Worm (Caenorhabditis elegans): ENCODE measurements around the gene acr-25.

acr-25 gene

DNA sequence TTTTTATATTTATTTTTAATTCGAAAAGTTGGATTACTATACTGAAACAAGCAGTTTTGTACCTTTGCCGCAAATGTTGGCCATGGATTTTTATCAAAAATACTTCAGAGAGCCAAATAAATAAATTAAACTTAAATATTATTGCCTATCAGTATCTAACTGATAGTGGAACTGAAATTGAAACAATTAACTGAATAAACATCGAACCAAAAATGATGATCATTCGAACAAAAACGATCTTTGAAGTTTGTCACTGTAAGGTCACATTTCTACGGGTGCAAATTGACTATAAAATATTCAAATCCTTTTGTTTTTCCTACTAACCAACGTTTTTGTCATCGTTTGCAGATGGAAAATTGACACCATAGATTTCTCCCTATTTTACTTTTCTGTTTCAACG, 21.1 kb upstream of the acr-25 start:
- TF ChIP-seq elt-2 (tag; optimal IDR thresholded peaks at IDR 0.05): peak; percentile 3
- no peak for TF ChIP-seq nhr-28 (tag; optimal IDR thresholded peaks at IDR 0.05)
- TF ChIP-seq efl-1 (optimal IDR thresholded peaks at IDR 0.05): no peak
- peak in 1 of 2 experiments; percentile 11 for TF ChIP-seq efl-1 (GFP tag; optimal IDR thresholded peaks at IDR 0.05 in 1 of 2)
- TF ChIP-seq unc-30 (tag; optimal IDR thresholded peaks at IDR 0.05): no peak
- TF ChIP-seq ceh-82 (tag; optimal IDR thresholded peaks at IDR 0.05): no peak
- TF ChIP-seq ztf-4 (tag; optimal IDR thresholded peaks at IDR 0.05): no peak

- TF ChIP-seq hlh-4 (tag; optimal IDR thresholded peaks at IDR 0.05) (no peak), sup-37 (GFP tag; optimal IDR thresholded peaks at IDR 0.05) (no peak), irx-1 (tag; optimal IDR thresholded peaks at IDR 0.05) (no peak), grh-1 (GFP tag; IDR thresholded peaks at IDR 0.05) (no peak), lin-39 (tag; optimal IDR thresholded peaks at IDR 0.05) (no peak), isw-1 (GFP tag; IDR thresholded peaks at IDR 0.05) (no peak), snu-23 (GFP tag; optimal IDR thresholded peaks at IDR 0.05) (no peak), ceh-88 (GFP tag; IDR thresholded peaks at IDR 0.05) (no peak), tlp-1 (tag; optimal IDR thresholded peaks at IDR 0.05) (no peak), lin-15B (tag; optimal IDR thresholded peaks at IDR 0.05) (no peak), mep-1 (tag; optimal IDR thresholded peaks at IDR 0.05) (no peak), blmp-1 (tag; optimal IDR thresholded peaks at IDR 0.05) (no peak), efl-1 (optimal IDR thresholded peaks at IDR 0.05) (no peak), efl-1 (GFP tag; optimal IDR thresholded peaks at IDR 0.05 in 1 of 2) (no peak), mab-9 (GFP tag; IDR thresholded peaks at IDR 0.05) (no peak), unc-130 (tag; optimal IDR thresholded peaks at IDR 0.05) (no peak), xbp-1 (tag; optimal IDR thresholded peaks at IDR 0.05) (no peak), C34B4.2 (tag; optimal IDR thresholded peaks at IDR 0.05) (no peak)
These were observed 6.6 kb upstream of the acr-25 start, which contains the start of gene lgc-10 for ce11 chrIV:6457472-6457871. Gene lgc-10 (minus strand): TSS chrIV:6457572.

DNA sequence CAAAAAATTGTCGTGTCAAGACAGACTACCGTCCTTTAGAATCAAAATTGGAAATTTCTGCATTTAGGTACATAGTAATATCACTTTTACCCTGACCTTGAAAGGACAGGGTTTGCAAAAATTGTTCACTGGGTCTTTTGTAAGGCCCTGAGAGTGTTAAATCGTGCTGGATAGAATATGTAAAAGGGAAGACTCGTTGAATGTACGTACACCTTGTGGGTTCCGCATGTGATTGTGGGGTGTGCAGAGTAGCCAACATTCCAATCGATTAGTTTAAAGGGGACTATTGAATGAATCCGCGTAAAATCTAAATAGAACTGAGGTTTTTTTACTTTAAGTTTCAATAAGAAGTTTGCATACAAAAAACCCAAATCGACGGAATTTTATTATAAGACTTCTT, 3.5 kb upstream of the acr-25 start:
- TF ChIP-seq isw-1 (GFP tag; IDR thresholded peaks at IDR 0.05) (no peak), elt-3 (tag; optimal IDR thresholded peaks at IDR 0.05) (no peak), egl-27 (tag; optimal IDR thresholded peaks at IDR 0.05) (no peak), sup-37 (GFP tag; optimal IDR thresholded peaks at IDR 0.05) (no peak), lin-15B (tag; optimal IDR thresholded peaks at IDR 0.05) (no peak), nhr-11 (tag; optimal IDR thresholded peaks at IDR 0.05) (no peak), jun-1 (tag; optimal IDR thresholded peaks at IDR 0.05) (no peak), elt-2 (tag; optimal IDR thresholded peaks at IDR 0.05) (no peak), fos-1 (tag; optimal IDR thresholded peaks at IDR 0.05) (no peak), mab-9 (GFP tag; IDR thresholded peaks at IDR 0.05) (no peak), Y116A8C.19 (tag; optimal IDR thresholded peaks at IDR 0.05; ENCODE audit: borderline replicate concordance) (no peak), snpc-4 (tag; optimal IDR thresholded peaks at IDR 0.05) (no peak), blmp-1 (tag; optimal IDR thresholded peaks at IDR 0.05) (no peak), rnt-1 (tag; optimal IDR thresholded peaks at IDR 0.05) (no peak), nhr-20 (tag; optimal IDR thresholded peaks at IDR 0.05) (no peak)

ce11 chrIV:6471216-6471615, 7.1 kb downstream of the acr-25 start, which contains the start of gene tmed-13:
Gene tmed-13 (minus strand): TSS chrIV:6471384.
- TF ChIP-seq ceh-82 (tag; optimal IDR thresholded peaks at IDR 0.05): no peak
- TF ChIP-seq sox-4 (tag; optimal IDR thresholded peaks at IDR 0.05): no peak
- TF ChIP-seq nhr-20 (tag; optimal IDR thresholded peaks at IDR 0.05): no peak
- no peak for TF ChIP-seq jun-1 (tag; optimal IDR thresholded peaks at IDR 0.05)
- no peak for TF ChIP-seq dsc-1 (tag; optimal IDR thresholded peaks at IDR 0.05)
- no peak for TF ChIP-seq unc-130 (tag; optimal IDR thresholded peaks at IDR 0.05)
- no peak for TF ChIP-seq nhr-85 (tag)
- TF ChIP-seq ceh-63 (GFP tag; optimal IDR thresholded peaks at IDR 0.05): no peak
- TF ChIP-seq unc-30 (tag; optimal IDR thresholded peaks at IDR 0.05): no peak
- TF ChIP-seq nhr-237 (tag; optimal IDR thresholded peaks at IDR 0.05): no peak
- no peak for TF ChIP-seq fkh-10 (GFP tag; optimal IDR thresholded peaks at IDR 0.05)
- TF ChIP-seq fos-1 (tag; optimal IDR thresholded peaks at IDR 0.05): no peak
- no peak for TF ChIP-seq elt-2 (tag; optimal IDR thresholded peaks at IDR 0.05)
